Fruit fly (Drosophila melanogaster): ENCODE measurements around the gene CG4098.

Gene CG4098

DNA sequence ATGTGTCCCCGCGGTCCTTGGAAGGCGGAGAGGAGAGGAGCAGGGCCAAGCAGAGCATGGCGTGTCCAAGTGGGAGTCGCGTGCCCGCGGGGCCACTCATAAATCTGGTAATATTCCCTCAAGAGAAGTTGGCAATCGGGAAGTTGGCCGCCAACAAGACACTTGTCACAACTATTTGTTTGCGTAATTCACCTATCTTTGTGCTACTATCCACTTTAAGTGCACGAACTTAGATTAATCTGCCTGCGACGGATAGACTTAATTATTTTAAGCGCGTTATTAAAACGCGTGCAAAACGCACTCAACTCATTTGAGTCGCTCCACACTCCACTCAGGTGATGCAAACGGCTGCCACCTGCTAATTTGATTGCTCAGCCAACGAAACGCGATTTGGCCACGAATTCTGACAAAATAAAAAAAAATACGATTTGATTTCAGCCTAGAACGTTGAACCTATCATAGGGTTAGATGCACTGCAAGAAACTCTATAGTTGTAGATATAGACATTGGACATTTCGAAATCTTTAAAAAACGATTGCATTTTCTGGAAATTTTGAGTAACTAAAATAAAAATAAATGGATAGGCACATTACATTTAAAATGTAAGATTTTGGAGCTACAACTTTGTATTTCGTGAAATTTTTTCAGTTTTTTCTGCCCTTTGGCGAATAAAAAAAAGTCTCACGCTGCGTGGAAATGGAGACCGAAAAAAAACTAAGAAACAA, 38.0 kb downstream of the CG4098 start (continued):
- TF ChIP-seq CG10979 (tag; optimal IDR thresholded peaks at IDR 0.05) (peak; percentile 38), CG10209 (GFP tag; optimal IDR thresholded peaks at IDR 0.05) (peak; percentile 60), Dip3 (GFP tag; optimal IDR thresholded peaks at IDR 0.05) (peak; percentile 8), Xrp1 (GFP tag; IDR thresholded peaks at IDR 0.05) (peak; percentile 63), fru (optimal IDR thresholded peaks at IDR 0.05) (no peak), CG31388 (GFP tag; optimal IDR thresholded peaks at IDR 0.05) (no peak), MTF-1 (GFP tag; optimal IDR thresholded peaks at IDR 0.05; ENCODE audit: borderline replicate concordance) (no peak), NK7.1 (GFP tag; optimal IDR thresholded peaks at IDR 0.05) (no peak), CG2712 (tag; optimal IDR thresholded peaks at IDR 0.05) (peak; percentile 61), CG12236 (GFP tag; optimal IDR thresholded peaks at IDR 0.05) (no peak), CG34422 (GFP tag; IDR thresholded peaks at IDR 0.05) (0 out of 3 replicates have a peak, but pooled peaks have one; percentile 33), CG10543 (GFP tag; optimal IDR thresholded peaks at IDR 0.05) (no peak), chinmo (GFP tag; IDR thresholded peaks at IDR 0.05; ENCODE audit: partially characterized antibody) (no peak), Sox100B (GFP tag; optimal IDR thresholded peaks at IDR 0.05) (peak; percentile 38), fd102C (GFP tag; optimal IDR thresholded peaks at IDR 0.05) (no peak), CG33213 (GFP tag; optimal IDR thresholded peaks at IDR 0.05) (peak; percentile 56), Myb (GFP tag; optimal IDR thresholded peaks at IDR 0.05) (peak; percentile 24), CG7786 (GFP tag; optimal IDR thresholded peaks at IDR 0.05) (peak; percentile 44), Asciz (GFP tag; optimal IDR thresholded peaks at IDR 0.05) (no peak), jumu (GFP tag; optimal IDR thresholded peaks at IDR 0.05) (no peak), lov (optimal IDR thresholded peaks at IDR 0.05) (no peak), lov (GFP tag; IDR thresholded peaks at IDR 0.05) (0 out of 3 replicates have a peak, but pooled peaks have one; percentile 38), CG17612 (GFP tag; IDR thresholded peaks at IDR 0.05) (no peak), B-H2 (GFP tag; optimal IDR thresholded peaks at IDR 0.05) (no peak), gt (GFP tag; IDR thresholded peaks at IDR 0.05) (no peak), sna (GFP tag; IDR thresholded peaks at IDR 0.05; ENCODE audit: partially characterized antibody) (no peak), br (optimal IDR thresholded peaks at IDR 0.05) (no peak), en (GFP tag; optimal IDR thresholded peaks at IDR 0.05) (peak; percentile 5), CG10654 (GFP tag; optimal IDR thresholded peaks at IDR 0.05) (peak; percentile 42), pnt (GFP tag; optimal IDR thresholded peaks at IDR 0.05) (peak; percentile 13), CG12942 (GFP tag; optimal IDR thresholded peaks at IDR 0.05) (peak; percentile 31), HLH3B (GFP tag; IDR thresholded peaks at IDR 0.05) (0 out of 2 replicates have a peak, but pooled peaks have one; percentile 13), CG16813 (GFP tag; IDR thresholded peaks at IDR 0.05; ENCODE audit: partially characterized antibody) (no peak), ems (GFP tag; optimal IDR thresholded peaks at IDR 0.05) (peak; percentile 46), CG30403 (GFP tag; optimal IDR thresholded peaks at IDR 0.05) (peak; percentile 59), Dbx (GFP tag; IDR thresholded peaks at IDR 0.05) (peak; percentile 74), CG3163 (GFP tag; optimal IDR thresholded peaks at IDR 0.05) (no peak), unpg (GFP tag; optimal IDR thresholded peaks at IDR 0.05) (peak; percentile 65), luna (GFP tag; optimal IDR thresholded peaks at IDR 0.05) (no peak), CG6683 (GFP tag; optimal IDR thresholded peaks at IDR 0.05) (no peak), NfI (GFP tag; optimal IDR thresholded peaks at IDR 0.05) (peak; percentile 42), tap (tag; optimal IDR thresholded peaks at IDR 0.05) (no peak), ci (GFP tag; IDR thresholded peaks at IDR 0.05) (0 out of 3 replicates have a peak, but pooled peaks have one; percentile 21), BtbVII (GFP tag; optimal IDR thresholded peaks at IDR 0.05) (peak; percentile 39), Rfx (GFP tag; IDR thresholded peaks at IDR 0.05) (peak; percentile 85), scrt (GFP tag; optimal IDR thresholded peaks at IDR 0.05) (peak; percentile 36), CG18599 (GFP tag; optimal IDR thresholded peaks at IDR 0.05) (peak; percentile 64), CG11093 (GFP tag; IDR thresholded peaks at IDR 0.05) (no peak), salm (tag; optimal IDR thresholded peaks at IDR 0.05) (no peak), CG9437 (GFP tag; optimal IDR thresholded peaks at IDR 0.05) (peak; percentile 23)
